Worm (Caenorhabditis elegans) whole organism, L3 larva: ENCODE measurements around the gene vglu-2.

ENCODE experiments used
- ceh-9 ChIP-seq: sonication (generic microtip); optimal IDR thresholded peaks from 2 replicates; lab custom pipeline; 2018; ENCODE audit warnings: missing biosample characterization, missing genetic modification characterization
- egl-27 ChIP-seq: sonication (generic microtip); optimal IDR thresholded peaks from 4 replicates; lab custom pipeline; 2017; ENCODE audit warnings: missing biosample characterization, missing genetic modification reagents, missing genetic modification characterization
- jun-1 ChIP-seq: fragments of 150-350 bp; optimal IDR thresholded peaks from 2 replicates; lab custom pipeline; 2014; ENCODE audit warnings: missing biosample characterization, missing genetic modification reagents, missing genetic modification characterization
- lsy-12 ChIP-seq: sonication (generic microtip); optimal IDR thresholded peaks from 2 replicates; lab custom pipeline; 2016; ENCODE audit warnings: mild to moderate bottlenecking, missing genetic modification characterization, missing compliant biosample characterization
- mdl-1 ChIP-seq: fragments of 150-350 bp; optimal IDR thresholded peaks from 2 replicates; lab custom pipeline; 2014; ENCODE audit warnings: missing biosample characterization, missing genetic modification characterization
- nhr-237 ChIP-seq: fragments of 150-350 bp; optimal IDR thresholded peaks from 2 replicates; lab custom pipeline; 2014; ENCODE audit warnings: missing biosample characterization, missing genetic modification characterization
- nhr-77 ChIP-seq: fragments of 150-350 bp; optimal IDR thresholded peaks from 2 replicates; lab custom pipeline; 2014; ENCODE audit warnings: missing biosample characterization, missing genetic modification characterization
- snpc-4 ChIP-seq: fragments of 150-350 bp; optimal IDR thresholded peaks from 2 replicates; lab custom pipeline; 2014; ENCODE audit warnings: missing biosample characterization, missing genetic modification characterization
- ztf-11 ChIP-seq: fragments of 150-350 bp; optimal IDR thresholded peaks from 2 replicates; lab custom pipeline; 2014; ENCODE audit warnings: missing biosample characterization, missing genetic modification characterization

ce11 chrIII:10261256-10261655 is 33.7 kb upstream of the vglu-2 start:
- TF ChIP-seq mdl-1 (no peak), ztf-11 (tag; lab: Kevin White, UChicago) (no peak), egl-27 (tag; lab: Kevin White, UChicago) (no peak), ceh-9 (tag; lab: Kevin White, UChicago) (no peak), nhr-77 (tag; lab: Kevin White, UChicago) (no peak), snpc-4 (tag; lab: Kevin White, UChicago) (no peak), lsy-12 (tag; lab: Kevin White, UChicago) (no peak), jun-1 (tag; lab: Kevin White, UChicago) (no peak), nhr-237 (tag; lab: Kevin White, UChicago) (no peak)
